Fruit fly (Drosophila melanogaster) whole organism, prepupa: ENCODE measurements around the gene firl.

Experiments used
- CG10631 ChIP-seq: fragments of 200-800 bp; sonication (Bioruptor generic); optimal IDR thresholded peaks from 2 replicates; lab custom pipeline; 2016; ENCODE audit warnings: missing biosample characterization, missing genetic modification characterization
- CG10669 ChIP-seq: fragments of 200-800 bp; sonication (Bioruptor generic); optimal IDR thresholded peaks from 3 replicates; lab custom pipeline; 2018; ENCODE audit warnings: missing biosample characterization, mild to moderate bottlenecking, missing genetic modification characterization, moderate library complexity
- CG11294 ChIP-seq: fragments of 200-800 bp; sonication (Bioruptor generic); IDR thresholded peaks from 2 replicates; pipeline ENCODE4 v1.3.6; 2022; ENCODE audit warnings: missing biosample characterization, missing genetic modification characterization
- CG11762 ChIP-seq: fragments of 200-800 bp; sonication (Bioruptor generic); optimal IDR thresholded peaks from 3 replicates; lab custom pipeline; 2016; ENCODE audit warnings: missing biosample characterization, missing genetic modification characterization; ENCODE audit not compliant: insufficient read depth
- CG11902 ChIP-seq: fragments of 200-800 bp; sonication (Bioruptor generic); optimal IDR thresholded peaks from 3 replicates; lab custom pipeline; 2016; ENCODE audit warnings: missing biosample characterization, missing genetic modification characterization
- CG15336 ChIP-seq: fragments of 200-800 bp; sonication (Bioruptor generic); IDR thresholded peaks from 2 replicates; pipeline ENCODE4 v1.3.6; 2022; ENCODE audit warnings: missing biosample characterization, missing genetic modification characterization
- CG1621 ChIP-seq: fragments of 200-800 bp; sonication (Bioruptor generic); optimal IDR thresholded peaks from 3 replicates; lab custom pipeline; 2018; ENCODE audit warnings: missing biosample characterization, mild to moderate bottlenecking, missing genetic modification characterization
- CG16779 ChIP-seq: fragments of 200-800 bp; sonication (Bioruptor generic); optimal IDR thresholded peaks from 3 replicates; lab custom pipeline; 2017; ENCODE audit warnings: missing biosample characterization, mild to moderate bottlenecking, missing genetic modification characterization
- CG3032 ChIP-seq: fragments of 200-800 bp; optimal IDR thresholded peaks from 2 replicates; lab custom pipeline; 2019; ENCODE audit warnings: missing biosample characterization, mild to moderate bottlenecking, missing genetic modification characterization, moderate library complexity
- CG31627 ChIP-seq: fragments of 200-800 bp; sonication (Bioruptor generic); optimal IDR thresholded peaks from 3 replicates; lab custom pipeline; 2016; ENCODE audit warnings: missing biosample characterization, missing genetic modification characterization
- CG34406 ChIP-seq: fragments of 200-800 bp; sonication (Bioruptor generic); optimal IDR thresholded peaks from 3 replicates; lab custom pipeline; 2016; ENCODE audit warnings: missing biosample characterization, missing genetic modification characterization
- CG3919 ChIP-seq: fragments of 200-800 bp; sonication (Bioruptor generic); optimal IDR thresholded peaks from 3 replicates; lab custom pipeline; 2016; ENCODE audit warnings: missing biosample characterization, missing genetic modification characterization
- CG4318 ChIP-seq: fragments of 200-800 bp; sonication (Bioruptor generic); optimal IDR thresholded peaks from 3 replicates; lab custom pipeline; 2017; ENCODE audit warnings: missing biosample characterization, mild to moderate bottlenecking, missing genetic modification characterization
- CG6276 ChIP-seq: fragments of 200-800 bp; sonication (Bioruptor generic); optimal IDR thresholded peaks from 2 replicates; lab custom pipeline; 2017; ENCODE audit warnings: missing biosample characterization, mild to moderate bottlenecking, missing genetic modification characterization
- CG6854 ChIP-seq: fragments of 200-800 bp; sonication (Bioruptor generic); optimal IDR thresholded peaks from 2 replicates; lab custom pipeline; 2017; ENCODE audit warnings: missing biosample characterization, mild to moderate bottlenecking, missing genetic modification characterization
- CG7368 ChIP-seq: fragments of 200-800 bp; sonication (Bioruptor generic); optimal IDR thresholded peaks from 3 replicates; lab custom pipeline; 2016; ENCODE audit warnings: missing biosample characterization, missing genetic modification characterization
- CG8319 ChIP-seq: fragments of 200-800 bp; sonication (Bioruptor generic); optimal IDR thresholded peaks from 3 replicates; lab custom pipeline; 2016; ENCODE audit warnings: missing biosample characterization, missing genetic modification characterization
- CG8632 ChIP-seq: fragments of 200-800 bp; sonication (Bioruptor generic); optimal IDR thresholded peaks from 3 replicates; lab custom pipeline; 2016; ENCODE audit warnings: missing biosample characterization, missing genetic modification characterization
- Eip75B ChIP-seq: fragments of 200-800 bp; sonication (Bioruptor generic); optimal IDR thresholded peaks from 3 replicates; lab custom pipeline; 2016; ENCODE audit warnings: missing biosample characterization, missing genetic modification characterization
- Eip78C ChIP-seq: fragments of 200-800 bp; sonication (Bioruptor generic); peaks from one replicate; lab custom pipeline; 2016; ENCODE audit warnings: missing biosample characterization, missing genetic modification characterization
- Eip93F ChIP-seq: fragments of 200-800 bp; sonication (Bioruptor generic); optimal IDR thresholded peaks from 2 replicates; lab custom pipeline; 2016; ENCODE audit warnings: missing biosample characterization, mild to moderate bottlenecking, missing genetic modification characterization
- Ets21C ChIP-seq: fragments of 200-800 bp; sonication (Bioruptor generic); optimal IDR thresholded peaks from 3 replicates; lab custom pipeline; 2016; ENCODE audit warnings: missing biosample characterization, missing genetic modification characterization
- Ets96B ChIP-seq: fragments of 200-800 bp; optimal IDR thresholded peaks from 2 replicates; lab custom pipeline; 2019; ENCODE audit warnings: missing biosample characterization, mild to moderate bottlenecking, missing genetic modification characterization, moderate library complexity
- Gug ChIP-seq: fragments of 200-800 bp; sonication (Bioruptor generic); IDR thresholded peaks from 2 replicates; pipeline ENCODE4 v1.3.6; 2022; ENCODE audit warnings: missing biosample characterization, missing genetic modification characterization
- Hr39 ChIP-seq: fragments of 200-800 bp; sonication (Bioruptor generic); optimal IDR thresholded peaks from 2 replicates; lab custom pipeline; 2016; ENCODE audit warnings: missing biosample characterization, missing genetic modification characterization
- Met ChIP-seq: fragments of 200-800 bp; sonication (Bioruptor generic); optimal IDR thresholded peaks from 3 replicates; lab custom pipeline; 2016; ENCODE audit warnings: missing biosample characterization, missing genetic modification characterization
- OdsH ChIP-seq: fragments of 200-800 bp; sonication (Bioruptor generic); optimal IDR thresholded peaks from 3 replicates; lab custom pipeline; 2016; ENCODE audit warnings: missing biosample characterization, missing genetic modification characterization
- Smox ChIP-seq: fragments of 200-800 bp; sonication (Bioruptor generic); optimal IDR thresholded peaks from 3 replicates; lab custom pipeline; 2016; ENCODE audit warnings: missing biosample characterization, missing genetic modification characterization
- Sox14 ChIP-seq: fragments of 200-800 bp; sonication (Bioruptor generic); optimal IDR thresholded peaks from 3 replicates; lab custom pipeline; 2016; ENCODE audit warnings: missing biosample characterization, missing genetic modification characterization
- Sox15 ChIP-seq: fragments of 200-800 bp; sonication (Bioruptor generic); optimal IDR thresholded peaks from 3 replicates; lab custom pipeline; 2016; ENCODE audit warnings: missing biosample characterization, missing genetic modification characterization
- achi ChIP-seq: fragments of 200-800 bp; sonication (Bioruptor generic); optimal IDR thresholded peaks from 3 replicates; lab custom pipeline; 2016; ENCODE audit warnings: missing biosample characterization, missing genetic modification characterization
- acj6 ChIP-seq: fragments of 200-800 bp; sonication (Bioruptor generic); optimal IDR thresholded peaks from 3 replicates; lab custom pipeline; 2016; ENCODE audit warnings: missing biosample characterization, missing genetic modification characterization
- dac ChIP-seq: fragments of 200-800 bp; sonication (Bioruptor generic); optimal IDR thresholded peaks from 2 replicates; lab custom pipeline; 2017; ENCODE audit warnings: missing biosample characterization, mild to moderate bottlenecking, missing genetic modification characterization
- eg ChIP-seq: fragments of 200-800 bp; sonication (Bioruptor generic); IDR thresholded peaks from 3 replicates; pipeline ENCODE4 v1.3.6; 2022; ENCODE audit warnings: missing biosample characterization, missing genetic modification characterization
- esn ChIP-seq: fragments of 200-800 bp; sonication (Bioruptor generic); optimal IDR thresholded peaks from 2 replicates; lab custom pipeline; 2016; ENCODE audit warnings: missing biosample characterization, mild to moderate bottlenecking, missing genetic modification characterization, moderate library complexity
- fd59A ChIP-seq: fragments of 200-800 bp; sonication (Bioruptor generic); optimal IDR thresholded peaks from 2 replicates; lab custom pipeline; 2017; ENCODE audit warnings: missing biosample characterization, mild to moderate bottlenecking, missing genetic modification characterization, missing genetic modification reagents
- fd85E ChIP-seq: fragments of 200-800 bp; sonication (Bioruptor generic); optimal IDR thresholded peaks from 3 replicates; lab custom pipeline; 2016; ENCODE audit warnings: missing biosample characterization, missing genetic modification characterization
- lz ChIP-seq: fragments of 200-800 bp; sonication (Bioruptor generic); optimal IDR thresholded peaks from 3 replicates; lab custom pipeline; 2016; ENCODE audit warnings: missing biosample characterization, missing genetic modification characterization
- ss ChIP-seq, 2 experiments: fragments of 200-800 bp; sonication (Bioruptor generic); optimal IDR thresholded peaks; 2 replicates in 1 of 2; 3 replicates in 1 of 2; lab custom pipeline; 2017 to 2018; ENCODE audit warnings: mild to moderate bottlenecking in 2 of 2, missing biosample characterization in 2 of 2, missing genetic modification characterization in 2 of 2, moderate library complexity in 1 of 2
- svp ChIP-seq: fragments of 200-800 bp; sonication (Bioruptor generic); peaks from one replicate; lab custom pipeline; 2016; ENCODE audit warnings: missing biosample characterization, missing genetic modification characterization
- topi ChIP-seq: fragments of 200-800 bp; sonication (Bioruptor generic); optimal IDR thresholded peaks from 3 replicates; lab custom pipeline; 2016; ENCODE audit warnings: missing biosample characterization, missing genetic modification characterization

firl gene

DNA sequence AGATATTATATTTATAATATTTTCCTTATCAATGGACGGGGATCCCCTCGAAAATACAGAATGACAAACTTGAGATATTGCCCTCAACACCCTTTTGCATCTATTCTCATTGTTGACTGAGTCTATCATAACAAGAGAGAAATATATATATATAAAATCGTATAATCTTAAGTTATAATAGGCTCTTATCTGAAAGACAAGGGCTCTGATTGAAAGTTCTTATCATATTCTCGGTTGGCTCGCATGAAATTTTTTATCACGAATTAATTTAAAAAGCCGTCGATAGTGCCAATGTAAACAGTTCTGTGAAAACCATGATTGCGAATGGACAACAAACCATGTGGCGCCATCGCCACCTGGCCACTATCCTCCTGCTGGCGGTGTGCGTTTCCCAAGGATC lies 44.2 kb upstream of the firl start, which contains the start of gene Phae2:
Gene Phae2 (plus strand): TSS at position 301 of the 400 bp plus-strand sequence.
- TF ChIP-seq CG10631 (no peak), Eip78C (GFP tag; lab: Kevin White, UChicago) (peak; percentile 32)

DNA sequence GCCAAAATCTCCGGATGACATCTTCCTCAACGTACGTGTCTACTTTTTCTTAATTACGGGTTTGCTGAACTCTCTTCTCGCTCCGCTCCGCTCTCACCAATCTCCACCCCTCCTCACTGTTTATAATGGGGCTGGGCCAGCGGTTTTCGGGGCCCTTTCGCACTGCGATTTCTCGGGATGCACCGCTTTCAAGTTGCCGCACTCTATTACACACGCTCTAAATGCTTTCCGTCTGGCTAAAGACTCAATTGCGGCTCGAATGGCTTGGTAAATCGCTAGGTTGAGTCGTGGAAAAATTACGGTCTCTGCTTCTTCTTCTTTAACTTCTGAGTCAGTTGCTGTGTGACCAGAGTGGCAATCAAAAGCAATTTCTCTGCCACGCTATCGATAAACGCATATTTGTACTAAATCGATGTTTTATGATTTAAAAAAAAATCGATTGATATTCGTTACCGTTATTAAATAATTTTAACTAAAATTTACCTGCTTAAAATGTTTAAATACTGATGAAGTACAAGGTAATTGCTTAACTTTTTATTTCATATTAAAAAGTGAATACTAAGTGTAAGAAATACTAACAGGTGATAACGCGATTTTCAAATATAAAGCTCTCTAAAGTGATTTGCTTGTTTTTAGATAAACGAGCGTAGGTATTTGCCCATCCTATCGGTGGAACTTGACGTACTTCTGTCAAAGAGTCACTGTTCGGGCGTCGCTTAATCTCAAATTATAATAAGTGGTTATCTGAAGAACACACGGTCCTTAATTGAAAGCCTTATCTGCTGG lies 42.4 kb upstream of the firl start, which contains the start of the genes Rab6 and Phae1:
Gene Rab6 (minus strand): TSS at position 338 of the 786 bp plus-strand sequence.
Gene Phae1 (plus strand): TSS at position 639 of the 786 bp plus-strand sequence.
- peak; percentile 73 for TF ChIP-seq CG1621 (tag; lab: Kevin White, UChicago)
- TF ChIP-seq svp (GFP tag; lab: Kevin White, UChicago): peak; percentile 77
- peak; percentile 68 for TF ChIP-seq CG6854 (GFP tag; lab: Kevin White, UChicago)
- no peak for TF ChIP-seq Sox14
- peak; percentile 6 for TF ChIP-seq CG3032 (tag; lab: Kevin White, UChicago)
- TF ChIP-seq Eip78C (GFP tag; lab: Kevin White, UChicago): peak; percentile 15
- no peak for TF ChIP-seq Sox15 (GFP tag; lab: Kevin White, UChicago)
- no peak for TF ChIP-seq CG10669 (GFP tag; lab: Kevin White, UChicago)
- no peak for TF ChIP-seq ss (GFP tag; optimal IDR thresholded peaks at IDR 0.05; lab: Kevin White, UChicago)
- TF ChIP-seq, all 60 proteins: peak for 5

DNA sequence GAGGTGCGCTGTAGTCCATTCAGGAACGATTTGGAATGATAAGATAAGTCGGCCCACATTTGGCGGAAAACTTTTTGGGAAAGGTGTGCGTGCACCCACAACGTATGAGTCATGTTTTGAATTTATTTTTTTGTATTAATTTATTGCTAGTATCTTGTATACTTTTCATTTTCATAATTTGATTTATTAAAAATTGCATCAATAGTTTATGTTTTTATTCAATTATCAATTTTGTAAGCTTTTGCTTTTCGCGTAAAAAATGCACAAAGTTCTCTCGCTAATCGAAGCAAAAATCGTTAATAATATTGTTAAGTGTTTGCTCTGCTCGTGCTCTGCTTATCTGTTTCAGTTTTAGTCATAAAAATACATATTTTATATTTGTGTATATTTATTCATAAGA lies 40.5 kb upstream of the firl start:
- TF ChIP-seq achi (no peak), lz (GFP tag; lab: Kevin White, UChicago) (no peak), CG10631 (no peak), Eip78C (GFP tag; lab: Kevin White, UChicago) (no peak), CG34406 (no peak), CG11294 (GFP tag; lab: Robert Waterston, UW) (no peak), CG10669 (GFP tag; lab: Kevin White, UChicago) (no peak)

DNA sequence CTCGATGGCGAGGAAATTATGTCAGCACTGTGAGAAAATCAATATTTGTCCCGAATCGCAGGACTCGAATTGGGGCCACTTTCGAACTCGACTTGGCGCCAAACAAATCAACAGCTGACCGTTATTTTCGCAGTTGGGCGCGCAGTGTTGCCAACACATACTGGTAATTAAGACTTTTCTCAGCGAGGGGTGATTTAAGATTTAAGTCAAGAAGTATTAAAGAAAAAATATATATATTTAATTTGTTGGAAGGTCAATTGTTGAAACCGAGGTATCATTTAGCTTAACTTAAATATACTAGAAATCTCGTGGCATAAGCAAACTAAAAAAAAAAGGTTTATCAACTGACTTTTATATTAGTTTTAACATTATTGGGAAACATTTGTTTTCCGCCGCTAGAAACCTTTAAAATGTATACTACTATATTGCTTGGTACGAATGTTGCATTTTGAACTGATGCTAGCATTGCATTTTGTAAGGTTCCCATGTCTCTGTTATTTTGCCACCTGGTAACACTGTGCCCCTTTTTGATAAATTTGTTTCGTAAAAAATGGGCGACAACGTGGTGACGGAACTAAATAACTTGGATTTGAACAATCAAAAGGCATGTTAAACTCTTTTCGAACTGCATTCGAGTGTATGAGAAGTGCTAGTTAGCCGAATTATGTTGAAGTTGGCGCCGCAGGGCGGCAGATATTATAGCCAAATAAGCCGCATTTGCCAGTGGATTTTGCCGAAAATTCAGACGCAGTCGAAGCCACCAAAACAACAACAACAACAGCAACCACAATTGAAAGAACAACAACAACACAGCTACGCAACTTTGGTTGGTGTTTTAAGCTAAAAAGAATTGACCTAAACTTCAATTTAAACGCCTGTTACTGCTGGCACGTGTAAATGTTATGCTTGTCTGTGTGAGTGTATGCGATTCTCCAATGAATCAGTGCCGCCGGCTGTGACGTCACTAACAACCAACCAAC lies 36.9 kb upstream of the firl start, which contains the start of the genes Patsas and ThrRS:
Gene Patsas (minus strand): TSS at position 55 of the 980 bp plus-strand sequence.
Gene ThrRS (plus strand): TSS at position 521 of the 980 bp plus-strand sequence.
- no peak for TF ChIP-seq CG10669 (GFP tag; lab: Kevin White, UChicago)
- TF ChIP-seq CG7368 (GFP tag; lab: Kevin White, UChicago): peak; percentile 56
- TF ChIP-seq CG8319 (GFP tag; lab: Kevin White, UChicago): peak; percentile 72
- TF ChIP-seq CG15336 (GFP tag; lab: Robert Waterston, UW): peak; percentile 85
- TF ChIP-seq CG3919 (GFP tag; lab: Kevin White, UChicago): peak; percentile 84
- peak; percentile 81 for TF ChIP-seq esn (GFP tag; lab: Kevin White, UChicago)
- peak; percentile 60 for TF ChIP-seq Ets96B
- TF ChIP-seq Met: no peak
- peak; percentile 82 for TF ChIP-seq Hr39 (GFP tag; lab: Kevin White, UChicago)
- peak; percentile 68; the same call in 1 of the 2 replicates for TF ChIP-seq CG11294 (GFP tag; lab: Robert Waterston, UW)
- no peak for TF ChIP-seq Smox
- no peak for TF ChIP-seq CG8632 (GFP tag; lab: Kevin White, UChicago)
- TF ChIP-seq fd59A (GFP tag; lab: Kevin White, UChicago): peak; percentile 52
- no peak for TF ChIP-seq CG6854 (GFP tag; lab: Kevin White, UChicago)
- peak; percentile 76 for TF ChIP-seq topi (GFP tag; lab: Kevin White, UChicago)
- peak; percentile 87 for TF ChIP-seq OdsH
- no peak for TF ChIP-seq CG6276 (GFP tag; lab: Kevin White, UChicago)
- TF ChIP-seq CG31627 (GFP tag; lab: Kevin White, UChicago): peak; percentile 83
- TF ChIP-seq CG4318 (GFP tag; lab: Kevin White, UChicago): no peak
- TF ChIP-seq Gug (GFP tag; lab: Robert Waterston, UW): peak; percentile 81
- peak; percentile 73 for TF ChIP-seq CG11902 (GFP tag; lab: Kevin White, UChicago)
- peak; percentile 85 for TF ChIP-seq acj6 (GFP tag; lab: Kevin White, UChicago)
- peak; percentile 59 for TF ChIP-seq CG16779 (tag; lab: Kevin White, UChicago)
- TF ChIP-seq lz (GFP tag; lab: Kevin White, UChicago): peak; percentile 85
- TF ChIP-seq CG11762 (GFP tag; lab: Kevin White, UChicago): no peak
- peak; percentile 83 for TF ChIP-seq dac (GFP tag; lab: Kevin White, UChicago)
- TF ChIP-seq Eip93F: peak; percentile 1
- TF ChIP-seq eg (GFP tag; lab: Robert Waterston, UW): peak; percentile 91
- no peak for TF ChIP-seq Eip75B (GFP tag; lab: Kevin White, UChicago)
- no peak for TF ChIP-seq fd85E
- TF ChIP-seq Ets21C (GFP tag; lab: Kevin White, UChicago): no peak
- peak; percentile 53 for TF ChIP-seq CG1621 (tag; lab: Kevin White, UChicago)
